Worm (Caenorhabditis elegans): ENCODE results near the gene ugt-50.

The ugt-50 gene

DNA sequence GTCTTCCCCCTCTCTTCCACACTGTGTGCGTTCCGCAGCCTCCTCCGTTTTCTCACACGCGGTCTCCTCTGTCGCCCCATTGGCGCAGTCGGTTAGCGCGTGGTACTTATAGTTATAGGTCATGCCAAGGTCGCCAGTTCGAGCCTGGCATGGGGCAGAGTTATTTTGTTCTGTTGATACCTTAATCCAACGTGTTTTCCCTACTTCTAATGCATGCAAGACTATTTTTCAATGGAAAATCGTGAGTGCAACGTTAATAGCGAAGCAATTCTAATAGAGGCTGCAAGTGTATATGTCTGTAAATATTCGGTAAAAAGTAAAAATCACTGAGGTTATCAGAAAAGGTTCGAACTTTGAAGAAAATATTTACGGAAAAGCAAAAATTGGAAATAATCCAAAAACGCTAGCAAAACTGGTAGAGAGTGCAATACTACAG, 30.3 kb upstream of the ugt-50 start (continued):
- TF ChIP-seq ceh-18 (tag; optimal IDR thresholded peaks at IDR 0.05) (peak; percentile 66), K09A11.1 (tag; optimal IDR thresholded peaks at IDR 0.05; ENCODE audit: insufficient read depth) (peak; percentile 45), ceh-24 (tag; optimal IDR thresholded peaks at IDR 0.05) (peak; percentile 43), pag-3 (tag; optimal IDR thresholded peaks at IDR 0.05; ENCODE audit: borderline replicate concordance) (no peak), zip-5 (tag; optimal IDR thresholded peaks at IDR 0.05) (peak; percentile 39), ceh-19 (GFP tag; optimal IDR thresholded peaks at IDR 0.05) (peak; percentile 78), ahr-1 (tag; optimal IDR thresholded peaks at IDR 0.05) (peak; percentile 59), ceh-34 (tag; optimal IDR thresholded peaks at IDR 0.05) (peak; percentile 81), eyg-1 (tag; optimal IDR thresholded peaks at IDR 0.05) (peak; percentile 36), hlh-6 (tag; optimal IDR thresholded peaks at IDR 0.05) (peak; percentile 92), pat-9 (tag; optimal IDR thresholded peaks at IDR 0.05) (peak; percentile 86), ceh-14 (tag; optimal IDR thresholded peaks at IDR 0.05) (peak; percentile 59), nhr-11 (tag; optimal IDR thresholded peaks at IDR 0.05) (no peak), ref-2 (tag; optimal IDR thresholded peaks at IDR 0.05) (peak; percentile 87), sox-4 (tag; optimal IDR thresholded peaks at IDR 0.05) (peak; percentile 75), ceh-30 (tag; optimal IDR thresholded peaks at IDR 0.05) (no peak), nhr-232 (tag; optimal IDR thresholded peaks at IDR 0.05) (peak; percentile 81), ceh-2 (tag; optimal IDR thresholded peaks at IDR 0.05) (peak; percentile 70), unc-55 (GFP tag; optimal IDR thresholded peaks at IDR 0.05) (no peak), npax-4 (tag; optimal IDR thresholded peaks at IDR 0.05) (peak; percentile 12), K02D7.2 (tag; optimal IDR thresholded peaks at IDR 0.05) (peak; percentile 77), odd-2 (tag; optimal IDR thresholded peaks at IDR 0.05) (peak; percentile 32), lin-11 (tag; optimal IDR thresholded peaks at IDR 0.05) (peak; percentile 77), pax-1 (tag; optimal IDR thresholded peaks at IDR 0.05) (no peak), ztf-16 (tag; optimal IDR thresholded peaks at IDR 0.05) (peak; percentile 73), sox-2 (GFP tag; IDR thresholded peaks at IDR 0.05) (peak; percentile 50), ceh-48 (tag; optimal IDR thresholded peaks at IDR 0.05) (peak; percentile 53), fkh-10 (GFP tag; optimal IDR thresholded peaks at IDR 0.05) (no peak), elt-2 (tag; optimal IDR thresholded peaks at IDR 0.05) (peak; percentile 85), madf-2 (tag; optimal IDR thresholded peaks at IDR 0.05) (peak; percentile 77), pros-1 (tag; optimal IDR thresholded peaks at IDR 0.05) (no peak), Y22D7AL.16 (tag; optimal IDR thresholded peaks at IDR 0.05) (peak; percentile 60), hlh-13 (GFP tag; optimal IDR thresholded peaks at IDR 0.05) (peak; percentile 67), ceh-22 (tag; optimal IDR thresholded peaks at IDR 0.05) (no peak), pqm-1 (tag; optimal IDR thresholded peaks at IDR 0.05) (no peak), elt-4 (tag; optimal IDR thresholded peaks at IDR 0.05) (no peak), hlh-8 (tag; optimal IDR thresholded peaks at IDR 0.05) (peak; percentile 52)

DNA sequence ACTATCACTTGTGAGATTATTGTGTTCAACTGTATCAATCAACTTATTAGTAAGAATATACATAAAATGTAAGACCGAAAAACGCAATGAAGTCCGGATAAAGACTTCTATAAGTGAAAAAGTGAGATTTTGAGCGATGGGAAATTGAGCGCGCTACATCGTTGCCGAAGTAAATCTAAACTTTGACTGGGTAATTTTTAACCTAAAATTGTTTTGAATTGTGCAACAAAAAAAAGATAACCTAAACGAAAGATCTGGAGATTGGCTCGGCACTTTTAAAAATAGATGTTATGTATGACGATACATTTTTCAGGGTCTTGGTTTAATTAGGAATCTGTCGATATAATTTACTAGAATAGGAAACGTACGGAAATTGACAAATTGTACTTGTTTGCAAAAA, 28.3 kb upstream of the ugt-50 start:
- no peak for TF ChIP-seq pag-3 (tag; optimal IDR thresholded peaks at IDR 0.05; ENCODE audit: borderline replicate concordance)
- TF ChIP-seq hlh-30 (tag; optimal IDR thresholded peaks at IDR 0.05; ENCODE audit: insufficient read depth), result no peak
- TF ChIP-seq pha-4 (tag; optimal IDR thresholded peaks at IDR 0.05), result no peak
- no peak for TF ChIP-seq syd-9 (tag; optimal IDR thresholded peaks at IDR 0.05)
- no peak for TF ChIP-seq dve-1 (tag; optimal IDR thresholded peaks at IDR 0.05)
- no peak for TF ChIP-seq pqm-1 (tag; optimal IDR thresholded peaks at IDR 0.05)
- TF ChIP-seq ceh-34 (tag; optimal IDR thresholded peaks at IDR 0.05), result no peak
- TF ChIP-seq nhr-11 (tag; optimal IDR thresholded peaks at IDR 0.05), result no peak
- no peak for TF ChIP-seq unc-3 (GFP tag; conservative IDR thresholded peaks at IDR 0.05)
- TF ChIP-seq unc-3 (tag; optimal IDR thresholded peaks at IDR 0.05), result no peak
- no peak for TF ChIP-seq ceh-19 (GFP tag; optimal IDR thresholded peaks at IDR 0.05)
- TF ChIP-seq fkh-6 (tag; optimal IDR thresholded peaks at IDR 0.05), result no peak
- TF ChIP-seq unc-86 (tag; optimal IDR thresholded peaks at IDR 0.05), result no peak
- no peak for TF ChIP-seq unc-42 (tag; optimal IDR thresholded peaks at IDR 0.05)
- TF ChIP-seq gmeb-2 (tag; optimal IDR thresholded peaks at IDR 0.05), result no peak
- no peak for TF ChIP-seq sox-2 (GFP tag; IDR thresholded peaks at IDR 0.05)
- no peak for TF ChIP-seq npax-4 (tag; optimal IDR thresholded peaks at IDR 0.05)
- TF ChIP-seq ets-4 (tag; optimal IDR thresholded peaks at IDR 0.05), result no peak

All from whole organism, late embryonic.